Worm (Caenorhabditis elegans) whole organism, L2 larva: ENCODE data around the gene W01B6.4.

Source experiments
- C34F6.9 ChIP-seq: fragments of 150-350 bp; optimal IDR thresholded peaks from 2 replicates; lab custom pipeline; 2014; ENCODE audit warnings: missing biosample characterization, missing genetic modification characterization
- R02D3.7 ChIP-seq: fragments of 150-350 bp; optimal IDR thresholded peaks from 2 replicates; lab custom pipeline; 2014; ENCODE audit warnings: missing biosample characterization, missing genetic modification characterization
- Y55F3AM.14 ChIP-seq: fragments of 200-800 bp; sonication (Bioruptor generic); optimal IDR thresholded peaks from 2 replicates; lab custom pipeline; 2018; ENCODE audit warnings: mild to moderate bottlenecking, missing genetic modification characterization, missing compliant biosample characterization
- ZK546.5 ChIP-seq: sonication (generic microtip); optimal IDR thresholded peaks from 2 replicates; lab custom pipeline; 2017; ENCODE audit warnings: missing biosample characterization, missing genetic modification characterization
- alr-1 ChIP-seq: fragments of 150-350 bp; optimal IDR thresholded peaks from 2 replicates; lab custom pipeline; 2014; ENCODE audit warnings: missing biosample characterization, missing genetic modification characterization
- aly-2 ChIP-seq: fragments of 150-350 bp; optimal IDR thresholded peaks from 2 replicates; lab custom pipeline; 2014; ENCODE audit warnings: missing biosample characterization, missing genetic modification characterization
- ama-1 ChIP-seq: fragments of 150-350 bp; optimal IDR thresholded peaks from 2 replicates; lab custom pipeline; 2018; ENCODE audit warnings: inconsistent platforms
- blmp-1 ChIP-seq: sonication (generic microtip); optimal IDR thresholded peaks from 2 replicates; lab custom pipeline; 2017; ENCODE audit warnings: missing genetic modification characterization, mild to moderate bottlenecking, missing compliant biosample characterization, antibody characterized with exemption, moderate library complexity; ENCODE audit not compliant: insufficient read depth
- ceh-16 ChIP-seq: fragments of 150-350 bp; optimal IDR thresholded peaks from 2 replicates; lab custom pipeline; 2014; ENCODE audit warnings: missing biosample characterization, missing genetic modification characterization
- ceh-82 ChIP-seq: fragments of 150-350 bp; optimal IDR thresholded peaks from 2 replicates; lab custom pipeline; 2014; ENCODE audit warnings: missing biosample characterization, missing genetic modification characterization
- dmd-4 ChIP-seq: sonication (generic microtip); optimal IDR thresholded peaks from 2 replicates; lab custom pipeline; 2017; ENCODE audit warnings: missing biosample characterization, missing genetic modification characterization
- egl-27 ChIP-seq: sonication (generic microtip); optimal IDR thresholded peaks from 3 replicates; lab custom pipeline; 2017; ENCODE audit warnings: missing biosample characterization, missing genetic modification reagents, missing genetic modification characterization
- elt-1 ChIP-seq: fragments of 150-350 bp; optimal IDR thresholded peaks from 2 replicates; lab custom pipeline; 2014; ENCODE audit warnings: missing biosample characterization, missing genetic modification characterization
- elt-3 ChIP-seq: sonication (generic microtip); optimal IDR thresholded peaks from 2 replicates; lab custom pipeline; 2017; ENCODE audit warnings: missing biosample characterization, missing genetic modification characterization
- fos-1 ChIP-seq: fragments of 150-350 bp; optimal IDR thresholded peaks from 2 replicates; lab custom pipeline; 2014; ENCODE audit warnings: missing biosample characterization, missing genetic modification characterization
- lin-11 ChIP-seq: fragments of 150-350 bp; sonication (generic microtip); optimal IDR thresholded peaks from 2 replicates; lab custom pipeline; 2014; ENCODE audit warnings: missing biosample characterization, missing genetic modification characterization, inconsistent platforms, mixed read lengths
- lin-13 ChIP-seq: fragments of 150-350 bp; optimal IDR thresholded peaks from 2 replicates; lab custom pipeline; 2014; ENCODE audit warnings: missing biosample characterization, missing genetic modification reagents, missing genetic modification characterization
- lin-39 ChIP-seq: fragments of 150-350 bp; optimal IDR thresholded peaks from 2 replicates; lab custom pipeline; 2014; ENCODE audit warnings: missing biosample characterization, missing genetic modification reagents, missing genetic modification characterization
- lsy-2 ChIP-seq, 2 experiments: fragments of 150-350 bp in 1 of 2; sonication (generic microtip) in 1 of 2; optimal IDR thresholded peaks; 2 replicates each; lab custom pipeline; 2014 to 2017; ENCODE audit warnings: missing biosample characterization in 2 of 2, missing genetic modification characterization in 2 of 2
- mab-5 ChIP-seq: fragments of 150-350 bp; optimal IDR thresholded peaks from 2 replicates; lab custom pipeline; 2014; ENCODE audit warnings: missing biosample characterization, missing genetic modification characterization
- mdl-1 ChIP-seq, 2 experiments: fragments of 150-350 bp in 1 of 2; sonication (generic microtip) in 1 of 2; optimal IDR thresholded peaks; 2 replicates each; lab custom pipeline; 2017; ENCODE audit warnings: missing biosample characterization in 2 of 2, missing genetic modification characterization in 2 of 2
- nhr-11 ChIP-seq: fragments of 150-350 bp; optimal IDR thresholded peaks from 2 replicates; lab custom pipeline; 2014; ENCODE audit warnings: missing biosample characterization, missing genetic modification characterization
- nhr-12 ChIP-seq: fragments of 150-350 bp; optimal IDR thresholded peaks from 2 replicates; lab custom pipeline; 2014; ENCODE audit warnings: missing biosample characterization, missing genetic modification characterization
- nhr-129 ChIP-seq: fragments of 150-350 bp; optimal IDR thresholded peaks from 2 replicates; lab custom pipeline; 2014; ENCODE audit warnings: missing biosample characterization, missing genetic modification characterization
- nhr-23 ChIP-seq: fragments of 150-350 bp; optimal IDR thresholded peaks from 2 replicates; lab custom pipeline; 2014; ENCODE audit warnings: missing biosample characterization, missing genetic modification reagents, missing genetic modification characterization
- nhr-237 ChIP-seq: fragments of 150-350 bp; optimal IDR thresholded peaks from 2 replicates; lab custom pipeline; 2014; ENCODE audit warnings: missing biosample characterization, missing genetic modification characterization
- nhr-25 ChIP-seq: fragments of 150-350 bp; sonication (generic microtip); optimal IDR thresholded peaks from 3 replicates; lab custom pipeline; 2014; ENCODE audit warnings: missing biosample characterization, missing genetic modification characterization
- nhr-6 ChIP-seq: fragments of 150-350 bp; optimal IDR thresholded peaks from 2 replicates; lab custom pipeline; 2014; ENCODE audit warnings: missing biosample characterization, missing genetic modification characterization
- nhr-77 ChIP-seq: fragments of 150-350 bp; optimal IDR thresholded peaks from 2 replicates; lab custom pipeline; 2014; ENCODE audit warnings: missing biosample characterization, missing genetic modification characterization
- peb-1 ChIP-seq: fragments of 150-350 bp; optimal IDR thresholded peaks from 2 replicates; lab custom pipeline; 2014; ENCODE audit warnings: missing biosample characterization, missing genetic modification characterization
- sem-4 ChIP-seq: fragments of 150-350 bp; optimal IDR thresholded peaks from 2 replicates; lab custom pipeline; 2014; ENCODE audit warnings: missing biosample characterization, missing genetic modification reagents, missing genetic modification characterization
- skn-1 ChIP-seq: sonication (generic microtip); optimal IDR thresholded peaks from 2 replicates; lab custom pipeline; 2017; ENCODE audit warnings: missing biosample characterization, missing genetic modification characterization
- sma-3 ChIP-seq: sonication (generic microtip); optimal IDR thresholded peaks from 2 replicates; lab custom pipeline; 2016; ENCODE audit warnings: missing genetic modification reagents, missing genetic modification characterization, missing compliant biosample characterization
- sma-9 ChIP-seq, 2 experiments: fragments of 150-350 bp in 1 of 2; sonication (generic microtip) in 1 of 2; optimal IDR thresholded peaks; 2 replicates each; lab custom pipeline; 2014 to 2016; ENCODE audit warnings: missing genetic modification characterization in 2 of 2, mild to moderate bottlenecking in 1 of 2, missing biosample characterization in 1 of 2, missing compliant biosample characterization in 1 of 2, missing genetic modification reagents in 1 of 2, moderate library complexity in 1 of 2
- snpc-4 ChIP-seq: fragments of 150-350 bp; optimal IDR thresholded peaks from 2 replicates; lab custom pipeline; 2014; ENCODE audit warnings: missing biosample characterization, missing genetic modification characterization
- unc-39 ChIP-seq: fragments of 150-350 bp; optimal IDR thresholded peaks from 2 replicates; lab custom pipeline; 2014; ENCODE audit warnings: missing biosample characterization, missing genetic modification characterization
- unc-55 ChIP-seq: fragments of 150-350 bp; sonication (generic microtip); optimal IDR thresholded peaks from 3 replicates; lab custom pipeline; 2014; ENCODE audit warnings: missing biosample characterization, missing genetic modification reagents, missing genetic modification characterization
- unc-62 ChIP-seq: fragments of 150-350 bp; optimal IDR thresholded peaks from 2 replicates; lab custom pipeline; 2014; ENCODE audit warnings: missing biosample characterization, missing genetic modification reagents, missing genetic modification characterization

The W01B6.4 gene

DNA sequence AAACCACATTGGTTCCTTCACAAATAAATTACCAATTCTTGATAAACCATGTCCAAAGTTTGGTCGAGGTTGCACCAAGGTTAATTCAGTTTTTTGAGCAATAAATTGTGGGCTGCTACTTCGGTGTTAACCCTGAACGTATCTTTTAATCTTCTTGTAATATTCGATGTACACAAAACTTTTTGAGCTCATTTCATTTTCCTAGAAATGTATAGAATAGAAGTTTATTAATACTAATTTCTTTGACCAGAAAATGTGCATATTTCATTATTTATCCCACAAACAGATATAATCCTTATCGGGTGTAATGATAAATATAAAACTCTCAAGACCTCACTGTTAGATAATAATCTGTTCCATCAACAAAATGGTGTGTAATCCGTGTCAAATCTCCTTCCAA lies 11.3 kb upstream of the W01B6.4 start:
- no peak for TF ChIP-seq Y55F3AM.14 (GFP tag; lab: Kevin White, UChicago)
- no peak for TF ChIP-seq sem-4
- TF ChIP-seq nhr-237 (tag; lab: Kevin White, UChicago) = no peak
- TF ChIP-seq ceh-82 (tag; lab: Kevin White, UChicago) = no peak
- no peak for TF ChIP-seq alr-1
- no peak for TF ChIP-seq mab-5
- TF ChIP-seq unc-39 (tag; lab: Kevin White, UChicago) = no peak
- no peak for TF ChIP-seq R02D3.7 (tag; lab: Kevin White, UChicago)
- TF ChIP-seq egl-27 (tag; lab: Kevin White, UChicago) = no peak
- no peak for TF ChIP-seq lin-39
- no peak for TF ChIP-seq blmp-1 (tag; lab: Kevin White, UChicago)
- TF ChIP-seq nhr-129 = no peak
- no peak for TF ChIP-seq sma-9 (GFP tag; optimal IDR thresholded peaks at IDR 0.05; lab: Kevin White, UChicago)
- no peak for TF ChIP-seq sma-9 (tag; optimal IDR thresholded peaks at IDR 0.05; lab: Kevin White, UChicago)
- TF ChIP-seq skn-1 (tag; lab: Kevin White, UChicago) = no peak
- no peak for TF ChIP-seq unc-55
- no peak for TF ChIP-seq mdl-1 (tag; optimal IDR thresholded peaks at IDR 0.05; lab: Kevin White, UChicago)
- TF ChIP-seq ZK546.5 = no peak
- TF ChIP-seq nhr-77 (tag; lab: Kevin White, UChicago) = no peak

DNA sequence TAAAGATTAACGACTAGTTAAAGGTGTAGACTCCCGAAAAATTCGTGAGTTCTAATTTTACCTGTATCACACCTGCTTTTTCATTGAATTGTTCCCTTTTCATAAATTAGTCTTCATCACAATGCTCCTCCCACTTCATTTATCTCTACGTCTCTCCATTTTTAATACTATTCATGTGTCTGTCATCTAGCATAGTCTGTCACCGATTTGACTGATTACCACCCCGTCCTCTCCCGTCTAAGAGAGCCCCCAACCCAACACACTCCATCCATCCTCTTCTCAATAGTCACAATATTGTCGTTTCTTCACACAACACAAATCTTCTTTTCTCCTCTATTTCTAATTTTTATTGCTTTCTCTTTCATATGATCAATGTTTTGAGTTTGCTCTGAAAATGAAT lies 10.1 kb upstream of the W01B6.4 start:
- TF ChIP-seq sma-9 (GFP tag; optimal IDR thresholded peaks at IDR 0.05; lab: Kevin White, UChicago) (no peak), sma-9 (tag; optimal IDR thresholded peaks at IDR 0.05; lab: Kevin White, UChicago) (no peak), nhr-23 (tag; lab: Kevin White, UChicago) (no peak), lin-39 (peak; percentile 3), sma-3 (GFP tag; lab: Kevin White, UChicago) (no peak), mab-5 (peak; percentile 68), elt-1 (tag; lab: Kevin White, UChicago) (no peak), Y55F3AM.14 (GFP tag; lab: Kevin White, UChicago) (no peak), peb-1 (no peak), nhr-11 (tag; lab: Kevin White, UChicago) (no peak), aly-2 (tag; lab: Kevin White, UChicago) (no peak), lin-11 (tag; lab: Kevin White, UChicago) (no peak), nhr-129 (peak; percentile 12), nhr-6 (tag; lab: Kevin White, UChicago) (no peak), ama-1 (lab: Kevin White, UChicago) (no peak), C34F6.9 (tag; lab: Kevin White, UChicago) (no peak), mdl-1 (tag; optimal IDR thresholded peaks at IDR 0.05; lab: Kevin White, UChicago) (no peak), nhr-25 (tag; lab: Kevin White, UChicago) (no peak), ceh-16 (tag; lab: Kevin White, UChicago) (no peak), fos-1 (no peak), blmp-1 (tag; lab: Kevin White, UChicago) (no peak), nhr-237 (tag; lab: Kevin White, UChicago) (no peak), egl-27 (tag; lab: Kevin White, UChicago) (no peak), snpc-4 (tag; lab: Kevin White, UChicago) (no peak), nhr-12 (tag; lab: Kevin White, UChicago) (no peak), lin-13 (GFP tag; lab: Kevin White, UChicago) (no peak), lsy-2 (tag; optimal IDR thresholded peaks at IDR 0.05; lab: Kevin White, UChicago) (no peak)

DNA sequence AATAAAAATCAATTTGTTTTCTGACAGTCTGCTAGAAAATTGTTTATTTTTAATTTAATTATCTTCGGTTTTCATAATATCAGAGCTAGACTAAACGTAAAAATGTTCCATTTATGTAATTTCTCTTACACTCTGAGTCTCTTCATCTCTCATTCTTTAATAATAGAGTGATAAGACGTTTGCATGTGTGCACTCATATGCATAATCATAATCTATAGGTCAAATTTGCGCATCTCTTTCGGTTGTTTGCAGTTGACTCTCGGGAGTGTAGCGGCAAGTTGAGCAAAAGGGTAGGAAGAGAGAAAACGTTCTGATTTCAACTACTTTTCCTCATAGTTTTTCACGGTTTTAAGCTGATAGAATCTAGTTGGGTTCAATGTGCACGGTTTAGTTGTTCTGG lies 8.8 kb upstream of the W01B6.4 start:
- peak; percentile 61 for TF ChIP-seq fos-1
- TF ChIP-seq unc-62 (GFP tag; lab: Kevin White, UChicago) = no peak

DNA sequence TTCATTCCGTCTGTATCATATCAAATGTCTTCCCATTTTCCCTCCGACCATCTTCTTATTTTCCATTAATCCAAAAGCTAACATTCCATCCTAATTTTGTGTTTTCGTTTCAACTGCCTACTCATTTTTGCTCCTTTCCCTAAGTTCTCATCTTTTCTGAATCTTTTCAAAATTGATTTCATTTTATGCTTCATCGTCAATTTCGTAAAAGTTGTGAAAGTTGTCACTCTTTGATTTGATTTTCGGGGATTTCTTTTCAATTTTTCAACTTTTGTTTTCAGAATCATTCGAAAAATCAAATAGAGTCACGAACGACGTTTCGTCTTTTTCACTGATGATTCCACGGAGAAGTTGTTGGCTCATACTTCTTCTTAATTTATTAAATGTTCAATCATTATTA lies 7.7 kb upstream of the W01B6.4 start, which contains the start of gene cwn-2:
Gene cwn-2, plus strand, starts transcription at position 276 of the 400 bp plus-strand sequence.
- TF ChIP-seq nhr-129 = no peak
- no peak for TF ChIP-seq C34F6.9 (tag; lab: Kevin White, UChicago)
- no peak for TF ChIP-seq egl-27 (tag; lab: Kevin White, UChicago)
- TF ChIP-seq dmd-4 (tag; lab: Kevin White, UChicago) = no peak
- TF ChIP-seq elt-3 (tag; lab: Kevin White, UChicago) = no peak
- TF ChIP-seq aly-2 (tag; lab: Kevin White, UChicago) = no peak
- no peak for TF ChIP-seq nhr-77 (tag; lab: Kevin White, UChicago)
- TF ChIP-seq mdl-1 (tag; optimal IDR thresholded peaks at IDR 0.05; lab: Kevin White, UChicago) = no peak
- no peak for TF ChIP-seq nhr-237 (tag; lab: Kevin White, UChicago)
- TF ChIP-seq, all 48 proteins: peak for 0
